Worm (Caenorhabditis elegans) whole organism, L4/young adult: ENCODE results near the gene gcs-1.

Source experiments
- W03F9.2 ChIP-seq: fragments of 150-350 bp; optimal IDR thresholded peaks from 2 replicates; lab custom pipeline; 2014; ENCODE audit warnings: missing biosample characterization, missing genetic modification characterization
- dao-5 ChIP-seq: sonication (generic microtip); optimal IDR thresholded peaks from 2 replicates; lab custom pipeline; 2016; ENCODE audit warnings: missing genotype, missing genetic modification characterization, moderate library complexity, missing compliant biosample characterization
- him-1 ChIP-seq: sonication (generic microtip); optimal IDR thresholded peaks from 2 replicates; lab custom pipeline; 2016; ENCODE audit warnings: missing genotype, missing genetic modification reagents, missing genetic modification characterization, missing compliant biosample characterization

The gcs-1 gene

DNA sequence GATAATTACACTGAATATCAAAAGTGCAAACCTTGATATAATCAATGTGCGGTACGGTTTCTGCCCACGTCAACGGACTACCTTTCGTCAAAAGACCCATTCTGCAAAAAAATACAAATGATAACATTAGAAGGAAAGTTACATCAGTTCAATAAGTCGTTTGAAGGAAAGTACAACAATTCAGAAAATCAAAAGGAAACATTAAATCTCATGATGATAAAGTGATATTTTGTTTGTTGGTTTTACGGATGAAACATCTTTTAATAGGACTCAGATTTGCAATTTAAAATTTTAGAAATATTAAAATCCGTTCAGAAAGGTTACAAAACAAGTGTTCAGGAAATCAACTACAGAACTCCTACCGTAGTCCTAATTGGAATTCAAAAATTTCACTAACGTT, at the start of gene gcs-1:
TSS of gene gcs-1 (minus strand) at position 101 of the 400 bp plus-strand sequence.
- no peak for TF ChIP-seq W03F9.2 (tag; lab: Kevin White, UChicago)
- no peak for TF ChIP-seq dao-5
- TF ChIP-seq him-1 (tag; lab: Kevin White, UChicago) = no peak

DNA sequence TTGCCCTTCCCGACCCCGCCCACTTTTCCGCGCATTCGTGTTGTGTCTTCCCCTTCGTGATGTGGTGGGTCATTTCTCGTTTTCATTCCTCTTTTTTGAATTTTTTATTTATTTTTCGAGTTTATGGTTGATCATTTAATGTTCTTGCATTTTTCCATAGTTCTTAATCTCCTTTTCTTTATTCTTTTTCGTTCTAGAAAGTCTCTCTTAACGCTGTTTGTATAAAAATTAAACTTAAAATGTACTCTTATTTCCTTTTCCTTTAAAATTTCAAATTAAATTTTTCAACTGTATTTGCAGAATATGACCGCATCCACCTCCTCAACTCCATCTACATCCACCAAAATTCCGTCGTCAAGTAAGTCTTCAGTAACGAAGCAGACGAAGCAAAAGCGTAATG, 48.2 kb upstream of the gcs-1 start, which contains the start of gene hlh-3:
TSS of gene hlh-3 (plus strand) at position 301 of the 400 bp plus-strand sequence.
- no peak for TF ChIP-seq him-1 (tag; lab: Kevin White, UChicago)
- TF ChIP-seq W03F9.2 (tag; lab: Kevin White, UChicago) = no peak
- TF ChIP-seq dao-5 = no peak

DNA sequence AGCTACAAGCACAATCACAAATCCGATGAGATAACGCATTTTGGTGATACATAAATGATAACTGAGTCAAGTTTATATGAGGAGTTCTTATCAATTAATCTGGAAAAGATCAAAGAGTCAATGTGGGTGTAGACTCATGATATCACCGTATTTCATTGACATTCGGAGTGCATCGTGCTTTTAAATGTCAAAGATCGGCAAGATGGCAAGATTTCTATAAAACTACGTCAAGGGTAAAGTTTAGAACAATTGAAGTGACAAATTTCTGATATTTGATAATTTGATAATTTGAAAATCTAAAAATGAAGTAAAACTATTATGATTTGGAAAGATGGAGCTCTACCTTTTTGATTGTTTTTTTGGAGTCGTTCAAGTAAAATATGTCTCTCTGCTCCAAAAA, 45.0 kb upstream of the gcs-1 start, which contains the start of gene sysm-1:
TSS of gene sysm-1 (minus strand) at position 101 of the 400 bp plus-strand sequence.
- no peak for TF ChIP-seq him-1 (tag; lab: Kevin White, UChicago)
- TF ChIP-seq dao-5 = no peak
- no peak for TF ChIP-seq W03F9.2 (tag; lab: Kevin White, UChicago)

DNA sequence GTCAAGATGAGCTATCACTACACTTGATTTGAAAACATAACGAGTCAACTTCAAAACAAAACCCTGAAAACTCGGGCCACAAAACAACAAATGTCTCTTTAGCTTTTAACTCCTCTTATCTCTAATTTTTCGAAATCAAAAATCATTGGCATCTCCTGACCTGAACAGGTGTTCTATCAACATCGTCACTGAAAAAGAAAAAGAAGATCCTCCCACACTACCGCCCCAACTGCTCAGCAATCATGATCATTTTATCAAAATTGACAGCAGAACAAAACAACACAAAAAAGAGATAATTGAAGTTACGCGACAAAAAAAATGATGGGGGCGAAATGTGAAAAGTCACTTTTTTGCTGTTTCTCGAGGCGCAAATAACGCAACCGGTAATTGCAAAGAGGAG, 40.2 kb upstream of the gcs-1 start:
- no peak for TF ChIP-seq W03F9.2 (tag; lab: Kevin White, UChicago)
- no peak for TF ChIP-seq dao-5
- TF ChIP-seq him-1 (tag; lab: Kevin White, UChicago) = no peak

DNA sequence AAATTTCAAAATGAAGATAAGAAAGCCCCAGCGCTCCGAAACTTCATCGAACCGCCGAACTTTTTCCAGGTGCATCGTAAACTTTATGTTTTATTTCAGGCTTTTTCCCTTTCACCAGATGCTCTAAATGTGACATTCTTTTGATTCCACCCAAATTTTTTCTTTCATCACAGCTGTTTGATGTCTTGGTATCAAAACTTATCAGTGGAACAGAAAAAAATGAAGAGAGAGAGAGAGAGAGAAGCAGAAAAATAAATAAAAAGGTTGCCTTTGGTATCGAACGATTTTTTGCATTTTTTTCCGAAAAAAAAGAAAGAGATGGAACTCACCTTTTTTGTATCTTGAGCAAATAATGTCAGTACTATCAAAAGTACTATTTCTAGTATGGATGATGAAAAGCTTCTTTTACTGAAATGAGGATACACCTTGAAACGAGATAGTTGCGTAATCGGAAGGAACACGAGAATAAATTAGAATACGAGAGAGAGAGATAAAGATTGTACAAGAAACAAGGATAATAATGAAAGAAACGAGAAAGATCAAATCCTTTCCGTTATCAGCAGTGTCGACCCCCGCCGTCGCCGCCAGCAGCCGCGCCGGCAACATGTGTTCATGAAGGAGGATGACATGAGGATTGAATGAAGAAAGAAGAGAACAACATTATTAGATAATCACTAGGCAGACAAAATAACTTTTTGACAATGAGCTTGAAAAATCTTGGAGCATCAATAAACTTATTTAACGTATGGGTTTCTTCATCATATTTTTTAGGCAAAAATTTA, 38.2 kb upstream of the gcs-1 start:
- TF ChIP-seq dao-5 (no peak), W03F9.2 (tag; lab: Kevin White, UChicago) (no peak), him-1 (tag; lab: Kevin White, UChicago) (no peak)

DNA sequence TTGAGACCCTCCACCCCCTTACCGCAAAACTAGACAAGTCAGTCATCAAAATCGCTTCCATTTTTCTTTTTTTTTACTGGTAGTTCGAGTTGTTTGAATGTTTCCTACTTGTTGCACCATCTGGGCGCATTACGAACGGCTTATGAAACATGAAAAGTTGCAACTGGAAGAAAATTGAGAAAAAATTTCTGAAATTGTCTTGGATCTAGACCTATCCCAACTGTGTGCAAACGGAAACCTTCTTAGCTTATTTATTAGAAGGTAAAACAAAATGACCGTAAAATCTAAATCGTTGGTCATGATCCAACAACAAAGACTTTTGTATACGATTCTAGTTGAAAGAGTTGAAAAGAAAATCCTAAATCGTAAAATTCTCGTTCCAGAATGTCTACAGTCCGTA, 36.4 kb upstream of the gcs-1 start:
- TF ChIP-seq him-1 (tag; lab: Kevin White, UChicago) (no peak), dao-5 (no peak), W03F9.2 (tag; lab: Kevin White, UChicago) (no peak)

DNA sequence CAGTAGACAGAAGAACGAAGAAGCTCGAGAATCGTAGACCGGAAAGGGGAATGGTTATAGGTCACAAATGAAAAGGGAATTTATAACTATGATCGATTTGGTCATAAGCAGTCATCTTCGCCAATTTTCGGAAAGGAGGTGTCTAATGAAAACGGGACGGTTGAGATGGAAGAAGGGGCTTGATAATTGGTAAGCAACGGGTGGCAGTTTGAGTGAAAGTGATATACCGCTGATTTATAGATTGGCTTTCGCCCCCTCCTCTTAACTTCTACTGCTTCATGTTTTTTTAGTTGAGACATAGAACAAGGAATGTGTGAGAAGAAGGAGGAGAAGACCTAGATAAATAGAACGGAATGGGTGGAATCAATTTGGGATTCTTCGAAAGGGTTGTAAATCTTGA, 34.7 kb upstream of the gcs-1 start:
- TF ChIP-seq him-1 (tag; lab: Kevin White, UChicago) (no peak), W03F9.2 (tag; lab: Kevin White, UChicago) (no peak), dao-5 (no peak)

DNA sequence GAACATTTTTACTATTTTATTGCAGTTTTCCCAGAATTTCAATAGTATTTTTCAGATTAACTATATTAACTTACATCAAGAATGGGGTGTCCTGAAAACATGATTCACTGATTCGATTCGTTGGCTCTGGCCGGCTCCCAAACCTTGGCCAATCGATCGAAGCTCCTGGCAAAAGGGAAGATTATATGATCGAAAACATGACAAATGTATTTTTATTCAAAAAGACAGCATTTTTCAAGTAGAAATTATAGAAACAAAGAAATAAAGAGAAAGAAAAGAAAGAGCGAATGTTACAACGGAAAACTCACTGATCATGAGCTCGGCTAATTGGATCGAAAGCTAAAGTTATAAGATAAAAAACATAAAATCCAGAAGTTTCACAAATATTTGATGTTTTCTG, 32.6 kb upstream of the gcs-1 start, which contains the start of gene T24B8.4:
TSS of gene T24B8.4 (minus strand) at position 101 of the 400 bp plus-strand sequence.
- TF ChIP-seq W03F9.2 (tag; lab: Kevin White, UChicago) (no peak), dao-5 (no peak), him-1 (tag; lab: Kevin White, UChicago) (no peak)

DNA sequence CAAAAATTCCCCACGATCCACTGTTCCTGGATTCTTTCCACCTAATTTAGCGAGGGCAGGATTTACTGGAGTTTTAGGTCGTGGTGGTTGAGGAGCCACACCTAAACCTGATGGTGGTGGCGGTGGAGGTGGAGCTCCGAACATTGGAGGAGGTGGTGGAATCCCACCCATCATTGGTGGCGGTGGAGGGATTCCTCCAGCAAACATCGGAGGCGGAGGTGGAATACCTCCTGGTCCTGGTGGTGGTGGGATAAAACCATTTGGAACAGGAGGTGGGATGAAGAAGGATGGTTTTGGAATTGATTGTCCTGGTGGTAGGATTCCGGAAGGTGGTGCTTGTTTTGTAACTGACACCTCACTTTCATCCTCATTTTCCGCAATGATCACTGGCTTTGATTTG, 31.7 kb upstream of the gcs-1 start:
- TF ChIP-seq W03F9.2 (tag; lab: Kevin White, UChicago) (no peak), him-1 (tag; lab: Kevin White, UChicago) (no peak), dao-5 (no peak)

DNA sequence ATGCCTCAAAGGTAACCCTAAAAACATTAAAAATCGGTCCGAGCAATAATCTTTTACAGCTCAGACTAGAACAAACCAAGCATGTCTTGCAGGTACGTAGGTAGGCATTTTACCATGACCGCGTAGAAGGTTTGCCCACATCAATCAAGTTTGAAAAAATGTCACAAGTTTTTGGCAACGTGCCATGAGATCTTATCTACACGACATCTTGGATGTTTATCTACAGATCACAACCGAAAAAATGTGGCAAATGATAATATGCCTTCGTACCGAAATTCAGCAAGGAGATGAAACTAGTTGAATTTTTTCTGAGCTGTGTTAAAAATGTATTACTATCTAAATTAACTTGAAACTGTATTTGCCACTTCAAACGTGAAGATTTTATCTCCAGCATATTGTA, 26.3 kb upstream of the gcs-1 start:
- no peak for TF ChIP-seq him-1 (tag; lab: Kevin White, UChicago)
- TF ChIP-seq W03F9.2 (tag; lab: Kevin White, UChicago) = no peak
- TF ChIP-seq dao-5 = no peak

DNA sequence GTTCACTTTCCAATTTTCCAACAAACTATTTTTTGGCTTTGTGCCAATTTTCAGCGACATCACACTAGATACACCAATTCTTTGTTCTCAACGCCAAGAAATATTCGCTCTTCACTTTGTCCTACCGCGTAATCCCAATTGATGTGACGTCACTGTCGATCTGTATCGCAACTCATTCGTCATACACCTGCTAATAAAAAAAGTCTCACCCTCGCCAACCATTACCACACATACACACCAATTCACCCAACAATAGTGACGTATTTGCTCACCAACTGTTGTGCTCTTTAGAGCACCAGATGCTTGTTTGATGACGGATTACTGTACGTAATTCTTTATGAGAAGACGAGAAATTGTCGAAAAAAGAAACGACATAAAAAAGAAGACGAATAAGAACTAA, 25.2 kb upstream of the gcs-1 start:
- TF ChIP-seq dao-5 (no peak), W03F9.2 (tag; lab: Kevin White, UChicago) (no peak), him-1 (tag; lab: Kevin White, UChicago) (no peak)

DNA sequence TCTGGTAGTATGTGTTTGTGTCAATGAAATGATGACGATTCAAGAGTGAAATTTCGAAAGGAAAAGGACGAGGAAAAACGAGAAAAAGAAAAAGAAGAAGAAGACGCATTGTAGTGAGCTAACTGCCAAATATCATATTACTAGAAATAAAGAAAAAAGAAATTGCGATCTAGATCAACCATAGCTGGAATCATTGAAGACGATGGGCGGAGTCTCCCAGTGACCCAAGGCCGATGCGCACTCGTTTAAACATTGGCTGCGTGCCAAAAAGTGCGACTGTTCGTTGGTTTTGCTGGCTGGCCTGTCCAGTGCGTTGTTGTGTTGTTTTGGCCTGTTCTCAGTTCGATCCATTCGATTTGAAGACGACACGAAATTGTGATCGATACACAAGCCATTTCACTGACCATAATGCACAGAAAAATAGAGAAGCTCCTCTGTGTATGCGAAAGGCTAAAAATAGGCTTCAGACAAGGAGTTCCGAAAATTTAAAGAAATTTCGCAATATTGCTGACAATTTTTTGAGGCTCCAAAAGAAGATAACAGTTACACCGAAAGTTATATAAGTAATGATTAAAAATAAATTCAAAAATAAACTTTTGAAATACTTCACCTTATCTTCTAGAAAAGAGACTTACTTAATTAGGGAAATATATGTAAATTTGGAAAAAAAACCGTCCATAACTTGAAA, 24.3 kb upstream of the gcs-1 start:
- no peak for TF ChIP-seq dao-5
- no peak for TF ChIP-seq him-1 (tag; lab: Kevin White, UChicago)
- TF ChIP-seq W03F9.2 (tag; lab: Kevin White, UChicago) = no peak

DNA sequence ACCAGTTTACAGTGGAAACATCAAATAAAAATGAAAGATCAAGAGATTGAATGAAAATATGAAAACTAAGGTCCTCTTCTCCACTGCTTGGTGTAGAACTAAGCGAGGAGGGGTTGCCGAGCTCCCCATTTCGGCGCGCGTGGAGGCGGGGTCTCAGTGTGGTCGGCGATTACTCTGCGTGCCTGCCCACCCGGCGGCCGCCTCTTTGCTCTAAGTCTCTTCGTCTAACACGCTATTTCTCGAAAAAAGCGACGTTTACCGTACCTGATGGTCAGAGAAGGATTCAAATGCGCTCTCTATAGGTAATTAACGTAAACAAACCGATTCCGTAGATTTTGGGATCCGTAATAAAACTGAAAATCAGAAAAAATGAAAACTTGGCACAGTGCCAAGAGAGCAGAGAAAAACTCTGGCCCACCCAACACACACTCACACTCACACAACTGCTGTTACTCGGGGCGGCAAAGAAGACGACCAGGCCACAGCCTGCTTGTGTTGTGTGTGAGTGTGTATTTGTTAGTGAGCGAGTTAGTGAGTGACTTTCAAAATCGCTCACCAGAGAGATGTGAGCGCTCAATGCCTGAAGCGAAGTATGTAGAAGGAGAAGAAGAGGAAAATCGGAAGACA, 23.6 kb upstream of the gcs-1 start:
- TF ChIP-seq W03F9.2 (tag; lab: Kevin White, UChicago) (no peak), him-1 (tag; lab: Kevin White, UChicago) (peak; percentile 31), dao-5 (peak; percentile 18)

DNA sequence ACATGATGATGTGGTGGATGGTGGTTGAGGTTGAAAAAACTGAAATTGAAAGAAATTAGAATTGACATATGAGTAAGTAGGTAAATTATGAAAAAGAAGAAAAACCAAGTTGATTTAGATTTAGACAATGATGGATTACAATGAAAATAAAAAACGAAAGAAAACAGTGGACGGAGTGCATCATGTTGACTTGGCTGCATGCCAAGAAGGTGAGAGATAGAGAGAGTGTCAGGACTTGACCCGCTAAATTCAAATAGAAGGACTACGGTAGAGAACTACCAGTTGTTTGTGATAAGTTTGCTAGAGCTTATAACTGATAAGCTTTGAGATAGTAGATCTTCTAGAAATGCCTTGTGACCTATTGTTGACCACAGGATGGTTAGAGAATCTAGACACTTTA, 23.0 kb upstream of the gcs-1 start, which contains the start of gene T24B8.3:
TSS of gene T24B8.3 (minus strand) at position 39 of the 400 bp plus-strand sequence.
- no peak for TF ChIP-seq W03F9.2 (tag; lab: Kevin White, UChicago)
- TF ChIP-seq dao-5 = no peak
- TF ChIP-seq him-1 (tag; lab: Kevin White, UChicago) = no peak
